Worm (Caenorhabditis elegans) whole organism, L1 larva: Measurements from ENCODE around the gene lido-14.

ENCODE experiments used
- C04F5.9 ChIP-seq: sonication (generic microtip); optimal IDR thresholded peaks from 2 replicates; lab custom pipeline; 2016; ENCODE audit warnings: missing genetic modification characterization, missing compliant biosample characterization
- aly-2 ChIP-seq: fragments of 150-350 bp; optimal IDR thresholded peaks from 2 replicates; lab custom pipeline; 2014; ENCODE audit warnings: missing biosample characterization, missing genetic modification characterization
- blmp-1 ChIP-seq: fragments of 150-350 bp; optimal IDR thresholded peaks from 2 replicates; lab custom pipeline; 2014; ENCODE audit warnings: missing biosample characterization, missing genetic modification characterization
- egl-27 ChIP-seq, 2 experiments: fragments of 150-350 bp in 1 of 2; sonication (generic microtip); optimal IDR thresholded peaks; 3 replicates each; lab custom pipeline; 2017 to 2018; ENCODE audit warnings: missing biosample characterization in 2 of 2, missing genetic modification characterization in 2 of 2, missing genetic modification reagents in 2 of 2
- hpl-2 ChIP-seq: fragments of 150-350 bp; optimal IDR thresholded peaks from 2 replicates; lab custom pipeline; 2014; ENCODE audit warnings: missing biosample characterization, missing genetic modification reagents, missing genetic modification characterization
- mdl-1 ChIP-seq, 2 experiments: fragments of 150-350 bp; optimal IDR thresholded peaks; 2 replicates each; lab custom pipeline; 2014 to 2017; ENCODE audit warnings: missing biosample characterization in 2 of 2, missing genetic modification characterization in 2 of 2, inconsistent platforms in 1 of 2
- nhr-12 ChIP-seq: sonication (generic microtip); optimal IDR thresholded peaks from 2 replicates; lab custom pipeline; 2017; ENCODE audit warnings: missing biosample characterization, missing genetic modification characterization
- nhr-76 ChIP-seq: sonication (generic microtip); optimal IDR thresholded peaks from 2 replicates; lab custom pipeline; 2017; ENCODE audit warnings: missing biosample characterization, missing genetic modification characterization
- nhr-90 ChIP-seq: sonication (generic microtip); optimal IDR thresholded peaks from 2 replicates; lab custom pipeline; 2016; ENCODE audit warnings: mild to moderate bottlenecking, missing genetic modification characterization, missing compliant biosample characterization; ENCODE audit not compliant: poor library complexity
- unc-30 ChIP-seq: sonication (generic microtip); optimal IDR thresholded peaks from 2 replicates; lab custom pipeline; 2017; ENCODE audit warnings: missing biosample characterization, missing genetic modification characterization
- ztf-11 ChIP-seq, 2 experiments: sonication (generic microtip); optimal IDR thresholded peaks; 2 replicates each; lab custom pipeline; 2016 to 2017; ENCODE audit warnings: missing genetic modification characterization in 2 of 2, missing biosample characterization in 1 of 2, missing compliant biosample characterization in 1 of 2

- TF ChIP-seq C04F5.9, result no peak
- no peak for TF ChIP-seq aly-2 (tag; lab: Kevin White, UChicago)
- TF ChIP-seq ztf-11 (tag; optimal IDR thresholded peaks at IDR 0.05; lab: Kevin White, UChicago), result no peak
- no peak for TF ChIP-seq unc-30 (tag; lab: Kevin White, UChicago)
- TF ChIP-seq hpl-2 (GFP tag; lab: Kevin White, UChicago), result no peak
- no peak for TF ChIP-seq nhr-76 (tag; lab: Kevin White, UChicago)
- TF ChIP-seq nhr-90 (tag; lab: Kevin White, UChicago), result no peak
- no peak for TF ChIP-seq egl-27 (tag; optimal IDR thresholded peaks at IDR 0.05; lab: Kevin White, UChicago)
- no peak for TF ChIP-seq nhr-12
- no peak for TF ChIP-seq mdl-1 (tag; optimal IDR thresholded peaks at IDR 0.05; lab: Kevin White, UChicago)
- TF ChIP-seq blmp-1 (tag; lab: Kevin White, UChicago), result no peak
Measured at ce11 chrII:3376789-3377188, 17.9 kb downstream of the lido-14 start, which contains the start of gene bath-9.
